Worm (Caenorhabditis elegans) whole organism, L4 larva: ENCODE results near the gene R05D3.8.

Source experiments
- Y48G9A.11 ChIP-seq: fragments of 200-800 bp; sonication (Bioruptor generic); IDR thresholded peaks from 2 replicates; pipeline ENCODE4 v1.3.6; 2022; ENCODE audit warnings: missing genetic modification reagents, missing genetic modification characterization, missing compliant biosample characterization
- ceh-28 ChIP-seq: fragments of 150-350 bp; optimal IDR thresholded peaks from 2 replicates; lab custom pipeline; 2014; ENCODE audit warnings: missing biosample characterization, missing genetic modification reagents, missing genetic modification characterization
- ceh-32 ChIP-seq: sonication (generic microtip); optimal IDR thresholded peaks from 2 replicates; lab custom pipeline; 2016; ENCODE audit warnings: mild to moderate bottlenecking, missing genetic modification characterization, missing compliant biosample characterization; ENCODE audit not compliant: poor library complexity
- ceh-82 ChIP-seq: sonication (generic microtip); optimal IDR thresholded peaks from 2 replicates; lab custom pipeline; 2017; ENCODE audit warnings: missing biosample characterization, missing genetic modification characterization
- ces-1 ChIP-seq: fragments of 150-350 bp; sonication (generic microtip); optimal IDR thresholded peaks from 4 replicates; lab custom pipeline; 2014; ENCODE audit warnings: missing biosample characterization, missing genetic modification reagents, missing genetic modification characterization
- fos-1 ChIP-seq: fragments of 150-350 bp; optimal IDR thresholded peaks from 2 replicates; lab custom pipeline; 2014; ENCODE audit warnings: missing biosample characterization, missing genetic modification characterization
- jun-1 ChIP-seq: fragments of 150-350 bp; optimal IDR thresholded peaks from 2 replicates; lab custom pipeline; 2014; ENCODE audit warnings: missing biosample characterization, missing genetic modification reagents, missing genetic modification characterization
- lin-13 ChIP-seq: fragments of 150-350 bp; optimal IDR thresholded peaks from 2 replicates; lab custom pipeline; 2014; ENCODE audit warnings: missing biosample characterization, missing genetic modification reagents, missing genetic modification characterization
- nhr-111 ChIP-seq: fragments of 200-800 bp; sonication (Bioruptor generic); optimal IDR thresholded peaks from 2 replicates; lab custom pipeline; 2018; ENCODE audit warnings: mild to moderate bottlenecking, missing genetic modification characterization, missing compliant biosample characterization
- nhr-48 ChIP-seq: sonication (generic microtip); optimal IDR thresholded peaks from 2 replicates; lab custom pipeline; 2016; ENCODE audit warnings: mild to moderate bottlenecking, missing genetic modification characterization, missing compliant biosample characterization
- rbr-2 ChIP-seq: sonication (generic microtip); optimal IDR thresholded peaks from 2 replicates; lab custom pipeline; 2016; ENCODE audit warnings: missing genotype, missing genetic modification characterization, missing compliant biosample characterization
- unc-130 ChIP-seq: sonication (generic microtip); optimal IDR thresholded peaks from 2 replicates; lab custom pipeline; 2016; ENCODE audit warnings: missing genetic modification reagents, missing genetic modification characterization, missing compliant biosample characterization

- no peak for TF ChIP-seq Y48G9A.11 (GFP tag; lab: Robert Waterston, UW)
- no peak for TF ChIP-seq ceh-82 (tag; lab: Kevin White, UChicago)
- no peak for TF ChIP-seq lin-13 (GFP tag; lab: Kevin White, UChicago)
- TF ChIP-seq nhr-111 (GFP tag; lab: Kevin White, UChicago), result no peak
- no peak for TF ChIP-seq nhr-48 (tag; lab: Kevin White, UChicago)
- no peak for TF ChIP-seq fos-1
- no peak for TF ChIP-seq ces-1 (GFP tag; lab: Kevin White, UChicago)
- TF ChIP-seq jun-1 (tag; lab: Kevin White, UChicago), result no peak
- no peak for TF ChIP-seq ceh-32
- TF ChIP-seq rbr-2 (tag; lab: Kevin White, UChicago), result no peak
- no peak for TF ChIP-seq unc-130 (GFP tag; lab: Kevin White, UChicago)
- no peak for TF ChIP-seq ceh-28 (tag; lab: Kevin White, UChicago)
These were observed 26.9 kb downstream of the R05D3.8 start, which contains the start of gene iglr-2 for ce11 chrIII:8331211-8331610.
